Worm (Caenorhabditis elegans): ENCODE measurements around the gene H05C05.1.

The H05C05.1 gene

DNA sequence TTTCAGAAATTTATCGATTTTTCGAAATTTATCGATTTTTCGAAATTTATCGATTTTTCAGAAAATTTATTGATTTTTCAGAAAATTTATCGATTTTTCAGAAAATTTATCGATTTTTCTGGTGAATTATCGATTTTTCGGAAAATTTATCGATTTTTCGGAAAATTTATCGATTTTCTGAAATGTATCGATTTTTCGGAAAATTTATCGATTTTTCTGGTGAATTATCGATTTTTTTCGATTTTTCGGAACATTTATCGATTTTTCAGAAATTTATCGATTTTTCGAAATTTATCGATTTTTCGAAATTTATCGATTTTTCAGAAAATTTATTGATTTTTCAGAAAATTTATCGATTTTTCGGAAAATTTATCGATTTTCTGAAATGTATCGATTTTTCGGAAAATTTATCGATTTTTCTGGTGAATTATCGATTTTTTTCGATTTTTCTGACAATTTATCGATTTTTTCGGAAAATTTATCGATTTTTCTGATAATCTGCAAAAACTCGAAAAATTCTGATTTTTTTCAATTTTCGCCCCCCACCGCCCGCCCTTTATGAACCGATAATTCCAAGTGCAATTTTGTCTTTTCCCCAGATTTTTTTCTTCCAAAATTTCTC lies 13.9 kb downstream of the H05C05.1 start:
- TF ChIP-seq F44E2.7 (GFP tag; IDR thresholded peaks at IDR 0.05) (peak; percentile 85), ceh-28 (tag; optimal IDR thresholded peaks at IDR 0.05) (peak; percentile 98)

DNA sequence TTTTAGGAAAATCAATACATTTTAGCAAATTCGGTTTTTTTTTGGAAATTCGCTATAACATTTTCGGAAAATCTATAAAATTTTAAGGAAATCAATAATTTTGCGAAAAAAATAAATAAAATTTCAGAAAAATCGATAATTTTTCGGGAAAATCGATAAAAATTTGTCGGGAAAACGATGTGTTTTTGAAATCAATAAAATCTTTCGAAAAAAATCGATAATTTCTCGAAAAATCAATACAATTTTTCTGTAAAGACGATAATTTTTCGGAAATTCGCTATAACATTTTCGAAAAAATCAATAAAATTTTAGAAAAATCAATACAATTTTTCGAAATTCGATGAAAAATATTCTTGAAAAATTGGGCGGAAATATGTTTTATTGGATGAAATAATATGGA lies 14.9 kb downstream of the H05C05.1 start:
- TF ChIP-seq unc-62 (GFP tag; optimal IDR thresholded peaks at IDR 0.05 in 1 of 2) (peak in 1 of 2 experiments; percentile 22), unc-62 (tag; optimal IDR thresholded peaks at IDR 0.05) (no peak), ceh-28 (tag; optimal IDR thresholded peaks at IDR 0.05) (peak; percentile 70), egl-27 (tag; optimal IDR thresholded peaks at IDR 0.05) (no peak)

DNA sequence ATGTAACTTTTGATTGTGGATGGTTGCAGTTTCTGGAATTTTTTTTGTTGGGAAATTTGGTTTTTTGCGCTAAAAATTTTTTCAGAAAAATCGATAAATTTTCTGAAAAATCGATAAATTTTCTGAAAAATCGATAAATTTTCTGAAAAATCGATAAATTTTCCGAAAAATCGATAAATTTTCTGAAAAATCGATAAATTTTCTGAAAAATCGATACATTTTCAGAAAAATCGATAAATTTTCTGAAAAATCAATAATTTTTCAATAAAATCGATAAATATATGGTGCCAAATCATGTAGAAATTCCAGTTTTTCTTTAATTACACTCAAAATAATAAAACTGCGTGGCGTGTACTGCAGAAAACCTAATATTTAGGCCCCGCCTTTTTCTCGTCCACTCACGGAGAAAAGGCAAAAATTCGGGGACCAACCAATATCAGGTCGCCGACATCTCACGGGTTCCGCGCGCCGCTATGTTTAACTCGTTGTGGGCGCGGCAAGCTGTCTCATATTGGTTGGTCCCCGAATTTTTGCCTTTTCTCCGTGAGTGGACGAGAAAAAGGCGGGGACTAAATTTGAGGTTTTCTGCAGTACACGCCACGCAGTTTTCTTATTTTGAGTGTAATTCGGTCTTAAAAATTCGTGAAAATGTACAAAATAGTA lies 16.1 kb downstream of the H05C05.1 start:
- TF ChIP-seq ceh-28 (tag; optimal IDR thresholded peaks at IDR 0.05) (peak; percentile 80), lin-38 (GFP tag; IDR thresholded peaks at IDR 0.05) (0 out of 2 replicates have a peak, but pooled peaks have one; percentile 8)

- no peak for TF ChIP-seq madf-9 (GFP tag; conservative IDR thresholded peaks at IDR 0.05)
These were observed 18.6 kb downstream of the H05C05.1 start, which contains the start of gene H05C05.2 for ce11 chrIII:2965534-2965933. TSS of gene H05C05.2 (minus strand) at chrIII:2965634.

DNA sequence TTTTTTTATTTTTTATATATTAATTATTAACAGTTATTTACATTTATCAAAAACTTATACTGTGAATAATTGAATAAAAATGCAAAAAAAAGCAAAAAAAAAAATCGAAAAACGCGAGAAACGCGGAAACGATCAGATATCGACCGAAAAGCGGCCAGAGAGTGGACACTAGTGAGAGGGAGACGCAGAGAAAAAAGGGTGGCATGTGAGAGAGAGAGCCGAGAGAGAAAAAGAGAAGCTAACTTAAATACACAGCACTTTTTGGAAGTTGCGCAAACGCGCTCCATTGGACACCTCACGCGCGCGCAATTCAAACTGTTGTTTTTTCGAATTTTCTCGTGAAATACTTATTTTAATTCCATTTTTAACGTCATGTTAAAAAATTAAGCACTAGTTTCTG lies 19.5 kb downstream of the H05C05.1 start:
- TF ChIP-seq ZK337.2 (GFP tag; IDR thresholded peaks at IDR 0.05): no peak
- TF ChIP-seq pha-4 (GFP tag; IDR thresholded peaks at IDR 0.05): peak; percentile 71
- TF ChIP-seq pha-4 (tag; optimal IDR thresholded peaks at IDR 0.05): peak; percentile 44
- TF ChIP-seq lin-13 (GFP tag; optimal IDR thresholded peaks at IDR 0.05): peak; percentile 80
- peak; percentile 82 for TF ChIP-seq mes-2 (tag; optimal IDR thresholded peaks at IDR 0.05; ENCODE audit: poor library complexity, severe bottlenecking)
- peak; percentile 35 for TF ChIP-seq nhr-11 (tag; optimal IDR thresholded peaks at IDR 0.05)
- TF ChIP-seq unc-39 (tag; optimal IDR thresholded peaks at IDR 0.05): no peak
- no peak for TF ChIP-seq Y48G9A.11 (GFP tag; IDR thresholded peaks at IDR 0.05)
- peak; percentile 16; the same call in 1 of the 2 replicates for TF ChIP-seq T26A8.4 (GFP tag; IDR thresholded peaks at IDR 0.05)
- peak; percentile 80 for TF ChIP-seq ceh-20 (GFP tag; IDR thresholded peaks at IDR 0.05)
- TF ChIP-seq unc-62 (GFP tag; optimal IDR thresholded peaks at IDR 0.05 in 1 of 2): peak in 1 of 2 experiments; percentile 90
- TF ChIP-seq unc-62 (tag; optimal IDR thresholded peaks at IDR 0.05): no peak
- peak; percentile 51 for TF ChIP-seq set-16 (GFP tag; IDR thresholded peaks at IDR 0.05)
- TF ChIP-seq tra-1 (GFP tag; IDR thresholded peaks at IDR 0.05): peak; percentile 79
- TF ChIP-seq ceh-32 (tag; optimal IDR thresholded peaks at IDR 0.05; ENCODE audit: poor library complexity): no peak
- TF ChIP-seq fkh-10 (GFP tag; optimal IDR thresholded peaks at IDR 0.05): peak; percentile 63
- peak; percentile 79 for TF ChIP-seq mep-1 (tag; optimal IDR thresholded peaks at IDR 0.05)
- peak; percentile 98 for TF ChIP-seq lin-38 (GFP tag; IDR thresholded peaks at IDR 0.05)
- peak; percentile 86 for TF ChIP-seq dpl-1 (GFP tag; optimal IDR thresholded peaks at IDR 0.05)
- TF ChIP-seq unc-130 (GFP tag; optimal IDR thresholded peaks at IDR 0.05): peak; percentile 72
- TF ChIP-seq nhr-6 (tag; optimal IDR thresholded peaks at IDR 0.05): peak; percentile 30
- peak; percentile 85 for TF ChIP-seq hmg-1.1 (GFP tag; IDR thresholded peaks at IDR 0.05)
- peak; percentile 45; the same call in 1 of the 2 replicates for TF ChIP-seq lin-29 (GFP tag; IDR thresholded peaks at IDR 0.05)
- peak; percentile 34 for TF ChIP-seq nhr-48 (tag; optimal IDR thresholded peaks at IDR 0.05)
- peak; percentile 43 for TF ChIP-seq nhr-28 (tag; optimal IDR thresholded peaks at IDR 0.05)
- TF ChIP-seq ces-1 (GFP tag; optimal IDR thresholded peaks at IDR 0.05): no peak
- TF ChIP-seq lsy-2 (tag; optimal IDR thresholded peaks at IDR 0.05): peak; percentile 41 to 84
- peak; percentile 53 for TF ChIP-seq dve-1 (tag; optimal IDR thresholded peaks at IDR 0.05; ENCODE audit: insufficient read depth)
- TF ChIP-seq lin-1 (GFP tag; IDR thresholded peaks at IDR 0.05): 0 out of 2 replicates have a peak, but pooled peaks have one; percentile 12
- TF ChIP-seq sdz-12 (GFP tag; optimal IDR thresholded peaks at IDR 0.05): no peak
- TF ChIP-seq F37D6.2 (tag; optimal IDR thresholded peaks at IDR 0.05): peak; percentile 44
- TF ChIP-seq ctbp-1 (GFP tag; IDR thresholded peaks at IDR 0.05): peak; percentile 57; the same call in 1 of the 2 replicates
- TF ChIP-seq php-3 (GFP tag; IDR thresholded peaks at IDR 0.05): no peak
- no peak for TF ChIP-seq attf-4 (tag; optimal IDR thresholded peaks at IDR 0.05)
- TF ChIP-seq mdl-1 (tag; optimal IDR thresholded peaks at IDR 0.05): peak; percentile 1 to 80
- no peak for TF ChIP-seq daf-19 (GFP tag; conservative IDR thresholded peaks at IDR 0.05)

All from whole organism, L4 larva.